Fruit fly (Drosophila melanogaster): ENCODE results near the gene CG5321.

The CG5321 gene

dm6 chrX:14634696-14635095, 44.7 kb upstream of the CG5321 start (continued):
- TF ChIP-seq dmrt11E (tag; optimal IDR thresholded peaks at IDR 0.05), result peak; percentile 5
- peak; percentile 46 for TF ChIP-seq PHDP (tag; optimal IDR thresholded peaks at IDR 0.05)
- no peak for TF ChIP-seq CG10462 (GFP tag; optimal IDR thresholded peaks at IDR 0.05)
- no peak for TF ChIP-seq Aef1 (GFP tag; IDR thresholded peaks at IDR 0.05)
- peak; percentile 59 for TF ChIP-seq oc (tag; optimal IDR thresholded peaks at IDR 0.05)
- peak; percentile 1 for TF ChIP-seq Chrac-16 (GFP tag; optimal IDR thresholded peaks at IDR 0.05)
- no peak for TF ChIP-seq lab (GFP tag; optimal IDR thresholded peaks at IDR 0.05)
- peak; percentile 61 for TF ChIP-seq Blimp-1 (GFP tag; optimal IDR thresholded peaks at IDR 0.05)
- TF ChIP-seq gcm (GFP tag; optimal IDR thresholded peaks at IDR 0.05), result no peak
- TF ChIP-seq CG12219 (GFP tag; optimal IDR thresholded peaks at IDR 0.05), result peak; percentile 54
- TF ChIP-seq CG2678 (tag; optimal IDR thresholded peaks at IDR 0.05), result peak; percentile 67
- peak; percentile 55 for TF ChIP-seq CG15601 (tag; optimal IDR thresholded peaks at IDR 0.05)
- no peak for TF ChIP-seq Dip2 (GFP tag; IDR thresholded peaks at IDR 0.05)
- TF ChIP-seq CG11504 (tag; optimal IDR thresholded peaks at IDR 0.05), result peak; percentile 74
- no peak for TF ChIP-seq CHES-1-like (GFP tag; optimal IDR thresholded peaks at IDR 0.05)
- TF ChIP-seq Hr51 (GFP tag; optimal IDR thresholded peaks at IDR 0.05), result peak in 1 of 2 experiments; percentile 70
- peak; percentile 55 for TF ChIP-seq dysf (GFP tag; IDR thresholded peaks at IDR 0.05)
- TF ChIP-seq Ets97D (GFP tag; optimal IDR thresholded peaks at IDR 0.05), result no peak
- TF ChIP-seq gem (tag; optimal IDR thresholded peaks at IDR 0.05), result peak; percentile 74
- TF ChIP-seq CG2199 (GFP tag; IDR thresholded peaks at IDR 0.05), result no peak
- TF ChIP-seq CG4820 (GFP tag; optimal IDR thresholded peaks at IDR 0.05), result peak; percentile 9
- no peak for TF ChIP-seq Jarid2 (GFP tag; optimal IDR thresholded peaks at IDR 0.05)
- TF ChIP-seq CG13424 (tag; optimal IDR thresholded peaks at IDR 0.05), result peak; percentile 75
- peak; percentile 2 for TF ChIP-seq CG13296 (GFP tag; optimal IDR thresholded peaks at IDR 0.05)
- peak; percentile 26 for TF ChIP-seq Fer3 (tag; optimal IDR thresholded peaks at IDR 0.05)
- TF ChIP-seq fd96Cb (tag; optimal IDR thresholded peaks at IDR 0.05), result peak; percentile 58
- peak; percentile 50 for TF ChIP-seq ATbp (GFP tag; optimal IDR thresholded peaks at IDR 0.05)
- no peak for TF ChIP-seq CG18011 (GFP tag; optimal IDR thresholded peaks at IDR 0.05)
- no peak for TF ChIP-seq zfh2 (GFP tag; optimal IDR thresholded peaks at IDR 0.05)
- TF ChIP-seq CG2875 (GFP tag; optimal IDR thresholded peaks at IDR 0.05), result peak; percentile 12
- no peak for TF ChIP-seq Ets65A (GFP tag)
- TF ChIP-seq Dek (tag; optimal IDR thresholded peaks at IDR 0.05), result no peak
- 0 out of 2 replicates have a peak, but pooled peaks have one; percentile 15 for TF ChIP-seq CG1024 (GFP tag; IDR thresholded peaks at IDR 0.05)
- TF ChIP-seq Xbp1 (GFP tag; optimal IDR thresholded peaks at IDR 0.05), result peak; percentile 44
- 0 out of 2 replicates have a peak, but pooled peaks have one; percentile 37 for TF ChIP-seq Awh (GFP tag; IDR thresholded peaks at IDR 0.05)
- TF ChIP-seq NfI (GFP tag; optimal IDR thresholded peaks at IDR 0.05), result peak; percentile 25
- TF ChIP-seq H15 (GFP tag; IDR thresholded peaks at IDR 0.05), result 0 out of 3 replicates have a peak, but pooled peaks have one; percentile 51
- TF ChIP-seq gsb (GFP tag; IDR thresholded peaks at IDR 0.05), result peak; percentile 32; the same call in 1 of the 2 replicates
- TF ChIP-seq CG4424 (GFP tag; optimal IDR thresholded peaks at IDR 0.05), result peak; percentile 41
- TF ChIP-seq HHEX (GFP tag; optimal IDR thresholded peaks at IDR 0.05), result peak; percentile 23
- TF ChIP-seq ci (GFP tag; IDR thresholded peaks at IDR 0.05), result peak; percentile 78
- peak; percentile 56 for TF ChIP-seq Sox100B (GFP tag; optimal IDR thresholded peaks at IDR 0.05)
- TF ChIP-seq CG7839 (tag; optimal IDR thresholded peaks at IDR 0.05), result peak; percentile 39
- peak; percentile 51; the same call in 1 of the 2 replicates for TF ChIP-seq CG10366 (GFP tag; IDR thresholded peaks at IDR 0.05)
- no peak for TF ChIP-seq CG8290 (GFP tag; optimal IDR thresholded peaks at IDR 0.05)
- TF ChIP-seq CG8290 (tag; optimal IDR thresholded peaks at IDR 0.05), result peak in 1 of 2 experiments; percentile 57
- no peak for TF ChIP-seq CG4707 (GFP tag; optimal IDR thresholded peaks at IDR 0.05)
- TF ChIP-seq nmo (GFP tag; optimal IDR thresholded peaks at IDR 0.05), result peak; percentile 49
- TF ChIP-seq zfh1 (GFP tag; IDR thresholded peaks at IDR 0.05), result peak; percentile 5; the same call in 1 of the 3 replicates
- TF ChIP-seq CG15269 (tag; optimal IDR thresholded peaks at IDR 0.05), result peak; percentile 70

Measured in whole organism, embryonic.